Worm (Caenorhabditis elegans) whole organism, early embryonic: Measurements from ENCODE around the gene grd-5.

Experiments used
- B0310.2 ChIP-seq: sonication (generic microtip); optimal IDR thresholded peaks from 2 replicates; lab custom pipeline; 2016; ENCODE audit warnings: mild to moderate bottlenecking, missing genetic modification characterization, missing compliant biosample characterization
- F13C5.2 ChIP-seq: sonication (generic microtip); optimal IDR thresholded peaks from 2 replicates; lab custom pipeline; 2017; ENCODE audit warnings: mild to moderate bottlenecking, missing genetic modification characterization, inconsistent platforms, missing compliant biosample characterization
- ama-1 ChIP-seq: fragments of 150-350 bp; optimal IDR thresholded peaks from 2 replicates; lab custom pipeline; 2014
- ceh-13 ChIP-seq: fragments of 200-800 bp; sonication (Bioruptor generic); optimal IDR thresholded peaks from 2 replicates; lab custom pipeline; 2018; ENCODE audit warnings: mild to moderate bottlenecking, missing genetic modification characterization, missing compliant biosample characterization
- ceh-36 ChIP-seq: sonication (generic microtip); optimal IDR thresholded peaks from 2 replicates; lab custom pipeline; 2016; ENCODE audit warnings: missing genetic modification characterization, inconsistent platforms, missing compliant biosample characterization
- ets-7 ChIP-seq: sonication (generic microtip); optimal IDR thresholded peaks from 2 replicates; lab custom pipeline; 2016; ENCODE audit warnings: missing genotype, missing genetic modification characterization, missing compliant biosample characterization
- flt-1 ChIP-seq: fragments of 200-800 bp; sonication (Bioruptor generic); IDR thresholded peaks from 2 replicates; pipeline ENCODE4 v1.3.6; 2022; ENCODE audit warnings: missing genetic modification characterization, missing compliant biosample characterization
- hmg-4 ChIP-seq: fragments of 200-800 bp; sonication (Bioruptor generic); optimal IDR thresholded peaks from 2 replicates; lab custom pipeline; 2018; ENCODE audit warnings: mild to moderate bottlenecking, missing genetic modification characterization, missing compliant biosample characterization
- pes-1 ChIP-seq: fragments of 200-800 bp; sonication (Bioruptor generic); IDR thresholded peaks from 2 replicates; pipeline ENCODE4 v1.3.6; 2022; ENCODE audit warnings: missing genetic modification reagents, missing genetic modification characterization, missing compliant biosample characterization
- scrt-1 ChIP-seq: fragments of 200-800 bp; sonication (Bioruptor generic); IDR thresholded peaks from 2 replicates; pipeline ENCODE4 v1.3.6; 2022; ENCODE audit warnings: missing genetic modification characterization, missing compliant biosample characterization
- sea-1 ChIP-seq: fragments of 200-800 bp; sonication (Bioruptor generic); conservative IDR thresholded peaks from 2 replicates; pipeline ENCODE4 v1.3.6; 2022; ENCODE audit warnings: missing genetic modification characterization, missing compliant biosample characterization
- tbx-11 ChIP-seq: fragments of 200-800 bp; sonication (Bioruptor generic); IDR thresholded peaks from 2 replicates; pipeline ENCODE4 v1.3.6; 2022; ENCODE audit warnings: missing genetic modification characterization, missing compliant biosample characterization
- tbx-37 ChIP-seq: fragments of 200-800 bp; sonication (Bioruptor generic); conservative IDR thresholded peaks from 2 replicates; pipeline ENCODE4 v1.3.6; 2022; ENCODE audit warnings: missing genetic modification reagents, missing genetic modification characterization, missing compliant biosample characterization
- tra-4 ChIP-seq: sonication (generic microtip); optimal IDR thresholded peaks from 2 replicates; lab custom pipeline; 2017; ENCODE audit warnings: missing genetic modification characterization, missing compliant biosample characterization

ce11 chrV:8580961-8581360 lies 37.9 kb upstream of the grd-5 start, which contains the start of gene C10B5.1:
- no peak for TF ChIP-seq B0310.2 (tag; lab: Kevin White, UChicago)
- no peak for TF ChIP-seq flt-1 (GFP tag; lab: Robert Waterston, UW)
- no peak for TF ChIP-seq ama-1
- TF ChIP-seq hmg-4 (GFP tag; lab: Kevin White, UChicago): no peak
- TF ChIP-seq tbx-37 (GFP tag; lab: Robert Waterston, UW): no peak
- TF ChIP-seq sea-1 (GFP tag; lab: Robert Waterston, UW): no peak
- no peak for TF ChIP-seq ceh-13
- TF ChIP-seq tra-4 (tag; lab: Kevin White, UChicago): no peak
- TF ChIP-seq ceh-36 (tag; lab: Kevin White, UChicago): no peak
- no peak for TF ChIP-seq tbx-11 (GFP tag; lab: Robert Waterston, UW)
- TF ChIP-seq scrt-1 (GFP tag; lab: Robert Waterston, UW): no peak
- no peak for TF ChIP-seq F13C5.2
- no peak for TF ChIP-seq ets-7
- TF ChIP-seq pes-1 (GFP tag; lab: Robert Waterston, UW): no peak
